Fruit fly (Drosophila melanogaster): ENCODE data around the gene CG7730.

CG7730 gene

dm6 chr3L:17015663-17016575 is 11.4 kb upstream of the CG7730 start, which contains the start of the genes CG6664 and CG7728 (continued):
- TF ChIP-seq p53 (GFP tag; optimal IDR thresholded peaks at IDR 0.05) = no peak
- no peak for TF ChIP-seq CTCF (GFP tag; optimal IDR thresholded peaks at IDR 0.05)
- no peak for TF ChIP-seq CG8359 (GFP tag; optimal IDR thresholded peaks at IDR 0.05; ENCODE audit: borderline replicate concordance)
- no peak for TF ChIP-seq CG10959 (GFP tag; IDR thresholded peaks at IDR 0.05)
- peak; percentile 20 for TF ChIP-seq unpg (GFP tag; optimal IDR thresholded peaks at IDR 0.05)
- no peak for TF ChIP-seq Xrp1 (GFP tag; IDR thresholded peaks at IDR 0.05)
- no peak for TF ChIP-seq CG17328 (GFP tag; IDR thresholded peaks at IDR 0.05)
- TF ChIP-seq al (GFP tag; IDR thresholded peaks at IDR 0.05) = peak; percentile 52
- TF ChIP-seq NK7.1 (GFP tag; optimal IDR thresholded peaks at IDR 0.05) = no peak
- peak; percentile 76 for TF ChIP-seq CG2120 (GFP tag; optimal IDR thresholded peaks at IDR 0.05)
- TF ChIP-seq toy (GFP tag; IDR thresholded peaks at IDR 0.05) = no peak
- peak; percentile 35 for TF ChIP-seq CG12155 (GFP tag; optimal IDR thresholded peaks at IDR 0.05)
- no peak for TF ChIP-seq CG17568 (GFP tag; optimal IDR thresholded peaks at IDR 0.05)
- no peak for TF ChIP-seq en (GFP tag; optimal IDR thresholded peaks at IDR 0.05)
- no peak for TF ChIP-seq abd-A (tag; optimal IDR thresholded peaks at IDR 0.05)
- peak in 1 of 3 experiments; percentile 66 for TF ChIP-seq lola (GFP tag; optimal IDR thresholded peaks at IDR 0.05)

DNA sequence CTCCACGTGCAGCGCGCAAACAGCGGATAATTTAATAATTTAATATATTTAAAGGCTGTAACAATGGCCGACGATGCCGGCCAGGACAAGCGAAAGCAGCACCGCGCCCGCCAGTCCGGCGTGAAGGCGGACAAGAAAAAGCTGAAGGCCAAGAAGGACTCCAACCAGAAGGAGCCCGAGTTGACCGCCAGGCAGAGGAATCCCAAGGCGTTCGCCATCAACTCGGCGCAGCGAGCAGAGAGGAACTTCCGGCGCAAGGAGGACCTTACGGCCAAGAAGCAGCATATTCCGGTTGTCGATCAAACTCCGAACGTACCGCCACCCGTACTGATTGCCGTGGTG is 10.8 kb upstream of the CG7730 start:
- TF ChIP-seq CG10209 (GFP tag; optimal IDR thresholded peaks at IDR 0.05) (no peak), unc-4 (GFP tag; IDR thresholded peaks at IDR 0.05; ENCODE audit: partially characterized antibody) (peak; percentile 9; the same call in 1 of the 2 replicates), onecut (GFP tag; IDR thresholded peaks at IDR 0.05) (no peak), danr (GFP tag; IDR thresholded peaks at IDR 0.05) (no peak), tup (GFP tag; optimal IDR thresholded peaks at IDR 0.05) (no peak), ci (GFP tag; IDR thresholded peaks at IDR 0.05) (peak; percentile 1; the same call in 1 of the 3 replicates), Bgb (GFP tag; IDR thresholded peaks at IDR 0.05; ENCODE audit: partially characterized antibody) (peak; percentile 4; the same call in 1 of the 2 replicates), pan (optimal IDR thresholded peaks at IDR 0.05) (no peak), pan (GFP tag; optimal IDR thresholded peaks at IDR 0.05 in 1 of 2, IDR thresholded peaks at IDR 0.05 in 1 of 2) (peak in 1 of 2 experiments; percentile 1), Usf (GFP tag; optimal IDR thresholded peaks at IDR 0.05) (no peak), Hr51 (GFP tag; optimal IDR thresholded peaks at IDR 0.05) (no peak), HLH4C (GFP tag; IDR thresholded peaks at IDR 0.05; ENCODE audit: partially characterized antibody) (0 out of 3 replicates have a peak, but pooled peaks have one; percentile 3), hth (optimal IDR thresholded peaks at IDR 0.05) (no peak), Dll (GFP tag; IDR thresholded peaks at IDR 0.05; ENCODE audit: partially characterized antibody) (0 out of 4 replicates have a peak, but pooled peaks have one; percentile 1), Opbp (GFP tag; IDR thresholded peaks at IDR 0.05; ENCODE audit: partially characterized antibody) (peak; percentile 61; the same call in 1 of the 3 replicates), Pdp1 (GFP tag; optimal IDR thresholded peaks at IDR 0.05) (no peak), CG2120 (GFP tag; optimal IDR thresholded peaks at IDR 0.05) (no peak), ind (GFP tag; optimal IDR thresholded peaks at IDR 0.05) (no peak), CG7271 (tag; optimal IDR thresholded peaks at IDR 0.05) (no peak), MBD-R2 (GFP tag; IDR thresholded peaks at IDR 0.05) (peak; percentile 53), MESR4 (GFP tag; optimal IDR thresholded peaks at IDR 0.05) (peak; percentile 52), CG14860 (GFP tag; IDR thresholded peaks at IDR 0.05; ENCODE audit: partially characterized antibody) (0 out of 3 replicates have a peak, but pooled peaks have one; percentile 45)
